Worm (Caenorhabditis elegans) whole organism, mixed stage, embryonic: ENCODE measurements around the gene T10B5.7.

Experiments
- M03D4.4 ChIP-seq: sonication (generic microtip); optimal IDR thresholded peaks from 2 replicates; lab custom pipeline; 2017; ENCODE audit warnings: mild to moderate bottlenecking, missing genetic modification characterization, missing compliant biosample characterization
- ceh-39 ChIP-seq: fragments of 150-350 bp; optimal IDR thresholded peaks from 2 replicates; lab custom pipeline; 2014; ENCODE audit warnings: missing biosample characterization, missing genetic modification characterization
- ceh-43 ChIP-seq: fragments of 200-800 bp; sonication (Bioruptor generic); optimal IDR thresholded peaks from 2 replicates; lab custom pipeline; 2018; ENCODE audit warnings: mild to moderate bottlenecking, missing genetic modification characterization, moderate library complexity, missing compliant biosample characterization
- ceh-83 ChIP-seq: fragments of 200-800 bp; sonication (Bioruptor generic); optimal IDR thresholded peaks from 2 replicates; lab custom pipeline; 2018; ENCODE audit warnings: mild to moderate bottlenecking, missing genetic modification characterization, missing compliant biosample characterization
- ces-1 ChIP-seq: fragments of 150-350 bp; optimal IDR thresholded peaks from 2 replicates; lab custom pipeline; 2014; ENCODE audit warnings: missing biosample characterization, missing genetic modification reagents, missing genetic modification characterization
- cnd-1 ChIP-seq: fragments of 200-800 bp; sonication (Bioruptor generic); optimal IDR thresholded peaks from 2 replicates; lab custom pipeline; 2018; ENCODE audit warnings: mild to moderate bottlenecking, missing genetic modification characterization, missing compliant biosample characterization
- drap-1 ChIP-seq: fragments of 200-800 bp; sonication (Bioruptor generic); optimal IDR thresholded peaks from 3 replicates; lab custom pipeline; 2018; ENCODE audit warnings: mild to moderate bottlenecking, missing genetic modification characterization, missing compliant biosample characterization
- elt-1 ChIP-seq: sonication (generic microtip); optimal IDR thresholded peaks from 2 replicates; lab custom pipeline; 2017; ENCODE audit warnings: missing genetic modification characterization, mild to moderate bottlenecking, missing compliant biosample characterization, antibody characterized with exemption, moderate library complexity, borderline replicate concordance; ENCODE audit not compliant: insufficient read depth
- ham-2 ChIP-seq: fragments of 200-800 bp; sonication (Bioruptor generic); optimal IDR thresholded peaks from 2 replicates; lab custom pipeline; 2018; ENCODE audit warnings: mild to moderate bottlenecking, missing genetic modification characterization, missing compliant biosample characterization
- hlh-1 ChIP-seq: fragments of 150-350 bp; optimal IDR thresholded peaks from 2 replicates; lab custom pipeline; 2014; ENCODE audit warnings: missing biosample characterization, missing genetic modification reagents, missing genetic modification characterization
- lin-13 ChIP-seq: fragments of 150-350 bp; optimal IDR thresholded peaks from 2 replicates; lab custom pipeline; 2014; ENCODE audit warnings: missing biosample characterization, missing genetic modification characterization
- lsy-2 ChIP-seq: fragments of 150-350 bp; optimal IDR thresholded peaks from 2 replicates; lab custom pipeline; 2014; ENCODE audit warnings: missing biosample characterization, missing genetic modification characterization
- mep-1 ChIP-seq: fragments of 150-350 bp; optimal IDR thresholded peaks from 2 replicates; lab custom pipeline; 2017; ENCODE audit warnings: missing biosample characterization, missing genetic modification reagents, missing genetic modification characterization, inconsistent platforms
- mls-2 ChIP-seq: sonication (generic microtip); optimal IDR thresholded peaks from 2 replicates; lab custom pipeline; 2016; ENCODE audit warnings: mild to moderate bottlenecking, missing genetic modification characterization, moderate library complexity, missing compliant biosample characterization
- nhr-12 ChIP-seq: fragments of 150-350 bp; optimal IDR thresholded peaks from 2 replicates; lab custom pipeline; 2014; ENCODE audit warnings: missing biosample characterization, missing genetic modification characterization
- nhr-2 ChIP-seq: fragments of 150-350 bp; optimal IDR thresholded peaks from 2 replicates; lab custom pipeline; 2014; ENCODE audit warnings: missing biosample characterization, missing genetic modification characterization
- nhr-237 ChIP-seq: fragments of 150-350 bp; optimal IDR thresholded peaks from 2 replicates; lab custom pipeline; 2014; ENCODE audit warnings: missing biosample characterization, missing genetic modification characterization
- nhr-28 ChIP-seq: fragments of 150-350 bp; optimal IDR thresholded peaks from 2 replicates; lab custom pipeline; 2014; ENCODE audit warnings: missing biosample characterization, missing genetic modification characterization
- nhr-76 ChIP-seq: sonication (generic microtip); optimal IDR thresholded peaks from 2 replicates; lab custom pipeline; 2017; ENCODE audit warnings: missing biosample characterization, missing genetic modification characterization
- pha-4 ChIP-seq: fragments of 150-350 bp; optimal IDR thresholded peaks from 2 replicates; lab custom pipeline; 2018; ENCODE audit warnings: missing biosample characterization, missing genetic modification reagents, missing genetic modification characterization
- sem-2 ChIP-seq: fragments of 200-800 bp; sonication (Bioruptor generic); optimal IDR thresholded peaks from 2 replicates; lab custom pipeline; 2018; ENCODE audit warnings: mild to moderate bottlenecking, missing genetic modification characterization, missing compliant biosample characterization
- sptf-1 ChIP-seq: sonication (generic microtip); optimal IDR thresholded peaks from 2 replicates; lab custom pipeline; 2017; ENCODE audit warnings: mild to moderate bottlenecking, missing genetic modification characterization, moderate library complexity, missing compliant biosample characterization
- tbx-8 ChIP-seq: fragments of 200-800 bp; sonication (Bioruptor generic); optimal IDR thresholded peaks from 2 replicates; lab custom pipeline; 2018; ENCODE audit warnings: mild to moderate bottlenecking, missing genetic modification characterization, moderate library complexity, missing compliant biosample characterization
- unc-120 ChIP-seq: sonication (generic microtip); optimal IDR thresholded peaks from 2 replicates; lab custom pipeline; 2017; ENCODE audit warnings: missing genetic modification characterization, missing compliant biosample characterization; ENCODE audit not compliant: poor library complexity, severe bottlenecking
- unc-62 ChIP-seq: fragments of 150-350 bp; optimal IDR thresholded peaks from 2 replicates; lab custom pipeline; 2014; ENCODE audit warnings: missing biosample characterization, missing genetic modification reagents, missing genetic modification characterization
- zip-8 ChIP-seq: fragments of 150-350 bp; optimal IDR thresholded peaks from 2 replicates; lab custom pipeline; 2014; ENCODE audit warnings: missing biosample characterization, missing genetic modification characterization
- ztf-11 ChIP-seq: fragments of 150-350 bp; optimal IDR thresholded peaks from 2 replicates; lab custom pipeline; 2014; ENCODE audit warnings: missing biosample characterization, missing genetic modification characterization

The T10B5.7 gene

DNA sequence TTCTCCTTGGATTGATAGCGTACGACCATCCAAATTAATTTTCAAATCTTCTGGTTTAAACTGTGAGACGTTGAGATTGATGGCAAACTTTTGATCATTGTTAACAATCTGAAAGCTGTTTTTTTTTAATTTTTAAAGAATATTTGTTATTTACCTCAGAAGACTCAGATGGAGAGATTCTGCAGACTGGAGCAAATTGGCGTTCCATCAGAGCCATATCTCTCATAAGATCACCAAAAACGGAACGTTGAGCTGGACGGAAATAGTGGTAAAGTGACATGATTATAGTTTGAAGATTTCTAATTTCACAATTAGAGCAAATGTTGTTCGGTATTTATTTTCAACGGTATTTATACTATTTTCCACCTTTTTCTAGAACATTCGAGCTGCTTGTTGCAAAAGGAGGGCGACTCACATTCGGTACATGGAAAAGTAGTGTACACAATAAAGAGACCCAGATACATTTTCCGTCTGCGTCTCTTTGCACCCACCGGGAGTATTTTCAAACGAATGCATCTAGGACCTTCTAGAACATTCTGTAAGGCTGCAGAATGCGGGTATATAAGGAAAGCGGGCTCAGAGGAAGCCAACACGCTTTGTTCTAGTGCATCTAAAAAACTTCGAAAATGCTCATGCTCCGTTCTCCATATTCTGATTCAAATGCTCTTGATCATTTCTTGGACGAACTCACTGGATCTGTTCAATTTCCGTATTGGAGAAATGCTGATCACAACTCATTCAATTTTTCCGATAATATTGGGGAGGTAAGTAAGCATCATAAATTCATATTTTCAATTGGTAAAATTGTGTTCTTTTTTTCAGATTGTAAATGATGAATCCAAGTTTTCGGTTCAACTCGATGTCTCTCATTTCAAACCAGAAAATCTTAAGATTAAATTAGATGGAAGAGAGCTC lies 41.1 kb upstream of the T10B5.7 start, which contains the start of the genes hsp-16.2 and hsp-16.41:
Gene hsp-16.2, minus strand, starts transcription at position 313 of the 915 bp plus-strand sequence.
Gene hsp-16.41, plus strand, starts transcription at position 534 of the 915 bp plus-strand sequence.
- TF ChIP-seq mls-2: peak; percentile 46
- peak; percentile 14 for TF ChIP-seq drap-1 (GFP tag; lab: Kevin White, UChicago)
- peak; percentile 1 for TF ChIP-seq mep-1 (tag; lab: Kevin White, UChicago)
- TF ChIP-seq nhr-2 (tag; lab: Kevin White, UChicago): peak; percentile 43
- TF ChIP-seq nhr-12 (tag; lab: Kevin White, UChicago): no peak
- peak; percentile 48 for TF ChIP-seq ham-2 (GFP tag; lab: Kevin White, UChicago)
- TF ChIP-seq ceh-43 (GFP tag; lab: Kevin White, UChicago): no peak
- peak; percentile 65 for TF ChIP-seq unc-120 (tag; lab: Kevin White, UChicago)
- peak; percentile 30 for TF ChIP-seq ces-1 (GFP tag; lab: Kevin White, UChicago)
- TF ChIP-seq lin-13: peak; percentile 84
- TF ChIP-seq nhr-76 (tag; lab: Kevin White, UChicago): no peak
- TF ChIP-seq lsy-2 (tag; lab: Kevin White, UChicago): no peak
- TF ChIP-seq pha-4 (tag; lab: Kevin White, UChicago): peak; percentile 56

- no peak for TF ChIP-seq sem-2
- TF ChIP-seq ces-1 (GFP tag; lab: Kevin White, UChicago): no peak
- no peak for TF ChIP-seq elt-1 (tag; lab: Kevin White, UChicago)
- no peak for TF ChIP-seq pha-4 (tag; lab: Kevin White, UChicago)
- no peak for TF ChIP-seq unc-62
- TF ChIP-seq tbx-8 (GFP tag; lab: Kevin White, UChicago): no peak
- no peak for TF ChIP-seq nhr-2 (tag; lab: Kevin White, UChicago)
- TF ChIP-seq ceh-39: no peak
- no peak for TF ChIP-seq nhr-12 (tag; lab: Kevin White, UChicago)
- no peak for TF ChIP-seq mep-1 (tag; lab: Kevin White, UChicago)
- no peak for TF ChIP-seq cnd-1 (tag; lab: Kevin White, UChicago)
- no peak for TF ChIP-seq nhr-237 (tag; lab: Kevin White, UChicago)
- TF ChIP-seq zip-8 (tag; lab: Kevin White, UChicago): no peak
- no peak for TF ChIP-seq ceh-83
- no peak for TF ChIP-seq unc-120 (tag; lab: Kevin White, UChicago)
- no peak for TF ChIP-seq ham-2 (GFP tag; lab: Kevin White, UChicago)
- no peak for TF ChIP-seq ztf-11 (tag; lab: Kevin White, UChicago)
- TF ChIP-seq lsy-2 (tag; lab: Kevin White, UChicago): no peak
- no peak for TF ChIP-seq sptf-1 (tag; lab: Kevin White, UChicago)
- TF ChIP-seq nhr-28 (tag; lab: Kevin White, UChicago): no peak
Measured at ce11 chrV:1805724-1806316, 40.2 kb upstream of the T10B5.7 start.

- TF ChIP-seq ces-1 (GFP tag; lab: Kevin White, UChicago) (no peak), hlh-1 (tag; lab: Kevin White, UChicago) (no peak), lin-13 (no peak), ceh-83 (no peak), zip-8 (tag; lab: Kevin White, UChicago) (no peak), elt-1 (tag; lab: Kevin White, UChicago) (no peak)
Measured at ce11 chrV:1807160-1807559, 38.8 kb upstream of the T10B5.7 start, which contains the start of gene srt-42. TSS of gene srt-42 (plus strand) at chrV:1807460.

DNA sequence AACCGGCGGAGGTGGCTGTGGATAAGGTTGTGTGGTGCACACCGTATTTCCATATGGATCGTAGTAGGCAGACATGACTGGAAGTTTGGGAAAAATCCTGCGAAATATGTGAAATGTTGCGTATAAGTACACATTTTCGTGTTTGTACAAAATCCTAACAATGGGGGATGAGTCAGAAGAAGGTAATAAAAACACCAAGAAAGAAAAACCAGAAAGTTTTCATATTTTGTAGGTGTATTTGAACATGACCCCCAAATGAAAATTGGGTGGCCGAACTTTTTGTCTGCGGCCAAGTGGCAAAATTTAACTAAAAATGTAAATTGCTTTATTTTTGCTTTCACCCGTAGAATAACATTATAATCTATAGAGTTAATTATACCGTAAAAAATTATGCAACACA lies 35.0 kb upstream of the T10B5.7 start, which contains the start of gene Y46H3A.4:
Gene Y46H3A.4, minus strand, starts transcription at position 101 of the 400 bp plus-strand sequence.
- no peak for TF ChIP-seq mls-2
- no peak for TF ChIP-seq ztf-11 (tag; lab: Kevin White, UChicago)
- TF ChIP-seq elt-1 (tag; lab: Kevin White, UChicago): no peak
- no peak for TF ChIP-seq lsy-2 (tag; lab: Kevin White, UChicago)
- TF ChIP-seq M03D4.4 (tag; lab: Kevin White, UChicago): no peak
- TF ChIP-seq mep-1 (tag; lab: Kevin White, UChicago): no peak
- no peak for TF ChIP-seq nhr-28 (tag; lab: Kevin White, UChicago)
- no peak for TF ChIP-seq drap-1 (GFP tag; lab: Kevin White, UChicago)
- TF ChIP-seq, all 35 proteins: peak for 0
